Fruit fly (Drosophila melanogaster) whole organism, embryonic: Measurements from ENCODE around the gene CG13297.

Source experiments
- CG10147 ChIP-seq: fragments of 200-800 bp; sonication (Bioruptor generic); optimal IDR thresholded peaks from 2 replicates; lab custom pipeline; 2019; ENCODE audit warnings: missing biosample characterization, mild to moderate bottlenecking, missing genetic modification characterization, moderate library complexity
- CG10366 ChIP-seq: fragments of 200-800 bp; sonication (Bioruptor generic); IDR thresholded peaks from 2 replicates; pipeline ENCODE4 v1.3.6; 2022; ENCODE audit warnings: missing biosample characterization, missing genetic modification characterization
- CG11398 ChIP-seq: fragments of 200-800 bp; sonication (Bioruptor generic); optimal IDR thresholded peaks from 2 replicates; lab custom pipeline; 2016; ENCODE audit warnings: missing biosample characterization, missing genetic modification characterization
- CG11456 ChIP-seq: fragments of 200-800 bp; sonication (Bioruptor generic); IDR thresholded peaks from 3 replicates; pipeline ENCODE4 v1.3.6; 2022; ENCODE audit warnings: missing biosample characterization, missing genetic modification characterization
- CG12659 ChIP-seq: fragments of 200-800 bp; sonication (Bioruptor generic); optimal IDR thresholded peaks from 3 replicates; lab custom pipeline; 2017; ENCODE audit warnings: mild to moderate bottlenecking, missing biosample characterization, missing genetic modification reagents, missing genetic modification characterization
- CG13123 ChIP-seq: fragments of 200-800 bp; sonication (Bioruptor generic); optimal IDR thresholded peaks from 2 replicates; lab custom pipeline; 2016; ENCODE audit warnings: missing biosample characterization, missing genetic modification characterization
- CG14050 ChIP-seq: fragments of 200-800 bp; sonication (Bioruptor generic); IDR thresholded peaks from 3 replicates; pipeline ENCODE4 v1.3.6; 2022; ENCODE audit warnings: missing biosample characterization, missing genetic modification characterization
- CG15073 ChIP-seq: fragments of 200-800 bp; sonication (Bioruptor generic); optimal IDR thresholded peaks from 2 replicates; lab custom pipeline; 2016; ENCODE audit warnings: missing biosample characterization, missing genetic modification characterization
- CG15269 ChIP-seq: fragments of 200-800 bp; sonication (Bioruptor generic); optimal IDR thresholded peaks from 2 replicates; lab custom pipeline; 2018; ENCODE audit warnings: missing biosample characterization, mild to moderate bottlenecking, missing genetic modification characterization, moderate library complexity
- CG2199 ChIP-seq: fragments of 200-800 bp; sonication (Bioruptor generic); IDR thresholded peaks from 3 replicates; pipeline ENCODE4 v1.3.6; 2022; ENCODE audit warnings: missing biosample characterization, missing genetic modification characterization
- CG2202 ChIP-seq: fragments of 200-800 bp; sonication (Bioruptor generic); optimal IDR thresholded peaks from 2 replicates; lab custom pipeline; 2018; ENCODE audit warnings: missing biosample characterization, mild to moderate bottlenecking, missing genetic modification characterization
- CG5953 ChIP-seq: fragments of 200-800 bp; sonication (Bioruptor generic); IDR thresholded peaks from 2 replicates; pipeline ENCODE4 v1.3.6; 2022; ENCODE audit warnings: missing biosample characterization, missing genetic modification characterization
- CG7372 ChIP-seq: fragments of 200-800 bp; sonication (Bioruptor generic); IDR thresholded peaks from 2 replicates; pipeline ENCODE4 v1.3.6; 2022; ENCODE audit warnings: missing biosample characterization, missing genetic modification characterization
- CG8359 ChIP-seq: fragments of 200-800 bp; sonication (Bioruptor generic); optimal IDR thresholded peaks from 2 replicates; lab custom pipeline; 2017; ENCODE audit warnings: missing biosample characterization, mild to moderate bottlenecking, missing genetic modification characterization, borderline replicate concordance
- CHES-1-like ChIP-seq: fragments of 200-800 bp; sonication (Bioruptor generic); optimal IDR thresholded peaks from 2 replicates; lab custom pipeline; 2016; ENCODE audit warnings: missing biosample characterization, missing genetic modification characterization
- Chrac-16 ChIP-seq: fragments of 200-800 bp; sonication (Bioruptor generic); optimal IDR thresholded peaks from 3 replicates; lab custom pipeline; 2016; ENCODE audit warnings: missing biosample characterization, missing genetic modification characterization
- D ChIP-seq, 2 experiments: fragments of 200-800 bp in 1 of 2; fragments of >200 bp in 1 of 2; sonication (Bioruptor generic) in 1 of 2; optimal IDR thresholded peaks; 2 replicates in 1 of 2; 3 replicates in 1 of 2; lab custom pipeline; 2017; ENCODE audit warnings: mild to moderate bottlenecking in 1 of 2, missing biosample characterization in 1 of 2, missing genetic modification characterization in 1 of 2, missing genetic modification reagents in 1 of 2
- Dfd ChIP-seq, 2 experiments: fragments of >200 bp; optimal IDR thresholded peaks; 2 replicates each; lab custom pipeline; 2017; ENCODE audit warnings: missing biosample characterization in 2 of 2, missing genetic modification characterization in 2 of 2
- Drgx ChIP-seq: fragments of 200-800 bp; sonication (Bioruptor generic); IDR thresholded peaks from 2 replicates; pipeline ENCODE4 v1.3.6; 2022; ENCODE audit warnings: missing biosample characterization, missing genetic modification characterization
- HLHmδ ChIP-seq: fragments of 200-800 bp; sonication (Bioruptor generic); optimal IDR thresholded peaks from 2 replicates; lab custom pipeline; 2018; ENCODE audit warnings: missing biosample characterization, mild to moderate bottlenecking, missing genetic modification characterization, moderate library complexity
- NC2β ChIP-seq: fragments of 200-800 bp; sonication (Bioruptor generic); optimal IDR thresholded peaks from 2 replicates; lab custom pipeline; 2016; ENCODE audit warnings: missing biosample characterization, missing genetic modification characterization
- Opbp ChIP-seq: fragments of 200-800 bp; sonication (Bioruptor generic); IDR thresholded peaks from 3 replicates; pipeline ENCODE4 v1.3.6; 2022; ENCODE audit warnings: missing biosample characterization, missing genetic modification characterization; ENCODE audit not compliant: partially characterized antibody
- Optix ChIP-seq: fragments of 200-800 bp; sonication (Bioruptor generic); IDR thresholded peaks from 3 replicates; pipeline ENCODE4 v1.3.6; 2022; ENCODE audit warnings: missing biosample characterization, missing genetic modification characterization
- Side ChIP-seq: fragments of 200-800 bp; sonication (Bioruptor generic); optimal IDR thresholded peaks from 2 replicates; lab custom pipeline; 2016; ENCODE audit warnings: missing biosample characterization, missing genetic modification characterization
- Six4 ChIP-seq: fragments of 200-800 bp; sonication (Bioruptor generic); optimal IDR thresholded peaks from 2 replicates; lab custom pipeline; 2016; ENCODE audit warnings: missing biosample characterization, missing genetic modification characterization
- Spps ChIP-seq: fragments of 200-800 bp; sonication (Bioruptor generic); optimal IDR thresholded peaks from 2 replicates; lab custom pipeline; 2018; ENCODE audit warnings: missing biosample characterization, mild to moderate bottlenecking, missing genetic modification characterization
- Xbp1 ChIP-seq: fragments of 200-800 bp; sonication (Bioruptor generic); optimal IDR thresholded peaks from 3 replicates; lab custom pipeline; 2016; ENCODE audit warnings: missing biosample characterization, mild to moderate bottlenecking, missing genetic modification characterization
- ab ChIP-seq: fragments of 200-800 bp; sonication (Bioruptor generic); optimal IDR thresholded peaks from 2 replicates; lab custom pipeline; 2016; ENCODE audit warnings: missing biosample characterization, missing genetic modification characterization
- abd-A ChIP-seq: fragments of 200-800 bp; sonication (Bioruptor generic); optimal IDR thresholded peaks from 3 replicates; lab custom pipeline; 2019; ENCODE audit warnings: missing biosample characterization, mild to moderate bottlenecking, missing genetic modification characterization, moderate library complexity
- al ChIP-seq: fragments of 200-800 bp; sonication (Bioruptor generic); IDR thresholded peaks from 2 replicates; pipeline ENCODE4 v1.3.6; 2022; ENCODE audit warnings: missing biosample characterization, missing genetic modification characterization
- ara ChIP-seq: fragments of 200-800 bp; sonication (Bioruptor generic); IDR thresholded peaks from 2 replicates; pipeline ENCODE4 v1.3.6; 2022; ENCODE audit warnings: missing biosample characterization, missing genetic modification characterization
- ato ChIP-seq: fragments of 200-800 bp; sonication (Bioruptor generic); IDR thresholded peaks from 2 replicates; pipeline ENCODE4 v1.3.6; 2022; ENCODE audit warnings: missing biosample characterization, missing genetic modification characterization; ENCODE audit not compliant: partially characterized antibody
- chn ChIP-seq: fragments of 200-800 bp; sonication (Bioruptor generic); optimal IDR thresholded peaks from 2 replicates; lab custom pipeline; 2016; ENCODE audit warnings: missing biosample characterization, missing genetic modification characterization
- crol ChIP-seq: fragments of 200-800 bp; sonication (Bioruptor generic); IDR thresholded peaks from 2 replicates; pipeline ENCODE4 v1.3.6; 2022; ENCODE audit warnings: missing biosample characterization, missing genetic modification characterization
- dati ChIP-seq: fragments of 200-800 bp; sonication (Bioruptor generic); IDR thresholded peaks from 2 replicates; pipeline ENCODE4 v1.3.6; 2022; ENCODE audit warnings: missing biosample characterization, missing genetic modification characterization
- exex ChIP-seq: fragments of 200-800 bp; sonication (Bioruptor generic); optimal IDR thresholded peaks from 4 replicates; lab custom pipeline; 2018; ENCODE audit warnings: missing biosample characterization, mild to moderate bottlenecking, missing genetic modification characterization, moderate library complexity
- hkb ChIP-seq, 2 experiments: fragments of 200-800 bp in 1 of 2; fragments of >200 bp in 1 of 2; sonication (Bioruptor generic) in 1 of 2; IDR thresholded peaks in 1 of 2; optimal IDR thresholded peaks in 1 of 2; 2 replicates each; pipeline versions ENCODE4 v1.3.6 to Lab custom; 2017 to 2022; ENCODE audit warnings: missing biosample characterization in 1 of 2, missing genetic modification characterization in 1 of 2
- jigr1 ChIP-seq: fragments of 200-800 bp; sonication (Bioruptor generic); IDR thresholded peaks from 3 replicates; pipeline ENCODE4 v1.3.6; 2022; ENCODE audit warnings: missing biosample characterization, missing genetic modification characterization
- mam ChIP-seq: fragments of 200-800 bp; sonication (Bioruptor generic); optimal IDR thresholded peaks from 3 replicates; lab custom pipeline; 2016; ENCODE audit warnings: missing biosample characterization, missing genetic modification characterization
- onecut ChIP-seq: fragments of 200-800 bp; sonication (Bioruptor generic); IDR thresholded peaks from 2 replicates; pipeline ENCODE4 v1.3.6; 2022; ENCODE audit warnings: missing biosample characterization, missing genetic modification characterization
- prd ChIP-seq, 3 experiments: fragments of >200 bp in 2 of 3; fragments of 200-800 bp in 1 of 3; sonication (Bioruptor generic) in 1 of 3; optimal IDR thresholded peaks in 2 of 3; IDR thresholded peaks in 1 of 3; 2 replicates in 2 of 3; 3 replicates in 1 of 3; pipeline versions ENCODE4 v1.3.6 to Lab custom; 2017 to 2022; ENCODE audit warnings: missing biosample characterization in 1 of 3, missing genetic modification characterization in 1 of 3
- psq ChIP-seq: fragments of 200-800 bp; sonication (Bioruptor generic); optimal IDR thresholded peaks from 2 replicates; lab custom pipeline; 2017; ENCODE audit warnings: missing biosample characterization, missing genetic modification characterization
- sima ChIP-seq: fragments of 200-800 bp; sonication (Bioruptor generic); optimal IDR thresholded peaks from 2 replicates; lab custom pipeline; 2016; ENCODE audit warnings: missing biosample characterization, missing genetic modification characterization
- slbo ChIP-seq: fragments of 200-800 bp; sonication (Bioruptor generic); IDR thresholded peaks from 2 replicates; pipeline ENCODE4 v1.3.6; 2022; ENCODE audit warnings: missing biosample characterization, missing genetic modification characterization
- slp2 ChIP-seq: fragments of 200-800 bp; sonication (Bioruptor generic); optimal IDR thresholded peaks from 2 replicates; lab custom pipeline; 2016; ENCODE audit warnings: missing biosample characterization, missing genetic modification characterization
- tap ChIP-seq: fragments of 200-800 bp; optimal IDR thresholded peaks from 3 replicates; lab custom pipeline; 2019; ENCODE audit warnings: missing biosample characterization, mild to moderate bottlenecking, missing genetic modification characterization, moderate library complexity
- tna ChIP-seq: fragments of 200-800 bp; sonication (Bioruptor generic); IDR thresholded peaks from 2 replicates; pipeline ENCODE4 v1.3.6; 2022; ENCODE audit warnings: missing biosample characterization, missing genetic modification characterization; ENCODE audit not compliant: partially characterized antibody
- tx ChIP-seq: fragments of 200-800 bp; sonication (Bioruptor generic); optimal IDR thresholded peaks from 2 replicates; lab custom pipeline; 2016; ENCODE audit warnings: missing biosample characterization, missing genetic modification characterization

The CG13297 gene

DNA sequence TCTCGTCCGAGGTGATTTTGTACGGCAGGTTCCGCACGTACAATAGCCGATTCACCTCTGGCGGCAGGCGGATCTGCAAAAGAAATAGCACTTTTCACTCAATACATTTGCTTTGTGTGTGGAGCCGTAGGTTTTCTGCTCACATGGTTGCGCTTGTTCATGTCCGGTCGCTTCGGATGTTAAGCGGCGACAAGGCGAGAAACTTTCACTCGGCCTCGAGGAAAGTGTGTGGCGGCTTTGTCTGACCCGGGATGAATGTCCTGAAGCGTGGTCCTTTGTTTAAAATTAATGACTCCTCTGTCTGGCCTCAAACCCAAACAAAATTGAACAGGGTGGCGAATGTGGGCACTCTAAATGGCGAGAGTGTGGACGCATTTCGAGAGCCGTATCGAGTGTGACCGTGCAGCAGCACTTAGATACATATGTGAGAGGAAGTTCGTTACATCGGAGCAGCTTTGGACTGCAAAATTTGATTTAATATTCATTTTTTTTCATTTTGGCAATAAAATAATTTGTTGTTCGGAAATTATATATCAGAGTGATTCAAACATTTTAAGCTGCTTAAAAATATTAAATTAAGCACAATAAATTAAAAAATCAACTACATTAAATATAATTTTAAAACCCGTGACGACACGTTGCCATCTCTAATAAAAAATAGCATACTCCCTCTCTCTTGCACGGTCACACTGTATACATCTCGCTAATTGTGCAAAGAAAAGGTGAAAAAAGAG, 35.8 kb upstream of the CG13297 start, which contains the start of the genes Sf3b6 and Tnpo (continued):
- no peak for TF ChIP-seq tap (tag; lab: Kevin White, UChicago)
- TF ChIP-seq ato, result no peak
- TF ChIP-seq tna (GFP tag; lab: Robert Waterston, UW), result no peak
- peak; percentile 48 for TF ChIP-seq Spps (tag; lab: Kevin White, UChicago)
- TF ChIP-seq slbo (GFP tag; lab: Robert Waterston, UW), result peak; percentile 92
- TF ChIP-seq D (optimal IDR thresholded peaks at IDR 0.05; lab: Kevin White, UChicago), result no peak
- peak; percentile 68 for TF ChIP-seq D (GFP tag; optimal IDR thresholded peaks at IDR 0.05; lab: Kevin White, UChicago)
- 0 out of 3 replicates have a peak, but pooled peaks have one; percentile 37 for TF ChIP-seq CG2199 (GFP tag; lab: Robert Waterston, UW)
- TF ChIP-seq Chrac-16 (GFP tag; lab: Kevin White, UChicago), result peak; percentile 86
- TF ChIP-seq CG2202, result peak; percentile 54
- TF ChIP-seq ab (GFP tag; lab: Kevin White, UChicago), result no peak
- peak; percentile 61 for TF ChIP-seq Drgx (GFP tag; lab: Robert Waterston, UW)
- peak; percentile 58 for TF ChIP-seq NC2β (GFP tag; lab: Kevin White, UChicago)
- peak; percentile 51; the same call in 1 of the 3 replicates for TF ChIP-seq Optix (GFP tag; lab: Robert Waterston, UW)
- peak; percentile 63 for TF ChIP-seq CG13123 (GFP tag; lab: Kevin White, UChicago)
- peak; percentile 89 for TF ChIP-seq mam
- no peak for TF ChIP-seq CG15269 (tag; lab: Kevin White, UChicago)
- no peak for TF ChIP-seq sima
- no peak for TF ChIP-seq abd-A (tag; lab: Kevin White, UChicago)
- peak; percentile 86 for TF ChIP-seq CG10366 (GFP tag; lab: Robert Waterston, UW)
- TF ChIP-seq Xbp1, result peak; percentile 90
- peak; percentile 85 for TF ChIP-seq jigr1 (GFP tag; lab: Robert Waterston, UW)
- TF ChIP-seq CG8359 (GFP tag; lab: Kevin White, UChicago), result no peak
- peak; percentile 58 for TF ChIP-seq psq (GFP tag; lab: Kevin White, UChicago)
- no peak for TF ChIP-seq Side
- peak; percentile 80 for TF ChIP-seq CG7372 (GFP tag; lab: Robert Waterston, UW)
- TF ChIP-seq CG11456 (GFP tag; lab: Robert Waterston, UW), result peak; percentile 84
- TF ChIP-seq prd (optimal IDR thresholded peaks at IDR 0.05; lab: Kevin White, UChicago), result no peak
- peak; percentile 94 for TF ChIP-seq prd (GFP tag; IDR thresholded peaks at IDR 0.05; lab: Robert Waterston, UW)
- TF ChIP-seq CG5953 (GFP tag; lab: Robert Waterston, UW), result peak; percentile 28; the same call in 1 of the 2 replicates
- TF ChIP-seq CHES-1-like, result peak; percentile 66
- no peak for TF ChIP-seq onecut
- no peak for TF ChIP-seq CG11398 (GFP tag; lab: Kevin White, UChicago)
- TF ChIP-seq crol (GFP tag; lab: Robert Waterston, UW), result no peak
- TF ChIP-seq Dfd (GFP tag; optimal IDR thresholded peaks at IDR 0.05; lab: Kevin White, UChicago), result no peak
- TF ChIP-seq tx (GFP tag; lab: Kevin White, UChicago), result peak; percentile 62
- peak; percentile 16 for TF ChIP-seq HLHmδ (GFP tag; lab: Kevin White, UChicago)
- TF ChIP-seq hkb (optimal IDR thresholded peaks at IDR 0.05; lab: Kevin White, UChicago), result no peak
- TF ChIP-seq hkb (GFP tag; IDR thresholded peaks at IDR 0.05; lab: Robert Waterston, UW), result peak; percentile 72
- TF ChIP-seq exex, result no peak
- TF ChIP-seq CG15073 (GFP tag; lab: Kevin White, UChicago), result peak; percentile 39
- TF ChIP-seq chn (GFP tag; lab: Kevin White, UChicago), result peak; percentile 66
- TF ChIP-seq Opbp (GFP tag; lab: Robert Waterston, UW), result no peak
- peak; percentile 69 for TF ChIP-seq ara (GFP tag; lab: Robert Waterston, UW)
- no peak for TF ChIP-seq dati (GFP tag; lab: Robert Waterston, UW)
- peak; percentile 62; the same call in 2 of the 3 replicates for TF ChIP-seq CG14050 (GFP tag; lab: Robert Waterston, UW)
- TF ChIP-seq CG10147 (GFP tag; lab: Kevin White, UChicago), result no peak
- TF ChIP-seq Six4, result peak; percentile 71
- peak; percentile 84 for TF ChIP-seq al (GFP tag; lab: Robert Waterston, UW)
- peak; percentile 92 for TF ChIP-seq CG12659
- peak; percentile 31 for TF ChIP-seq slp2 (GFP tag; lab: Kevin White, UChicago)
